Fruit fly (Drosophila melanogaster) Kc167 (cell line): Measurements from ENCODE around the gene solo.

Experiments used
- Sin3A ChIP-seq: fragments of >200 bp; optimal IDR thresholded peaks from 2 replicates; lab custom pipeline; 2018; ENCODE audit warnings: missing external identifiers
- insv ChIP-seq: fragments of >200 bp; optimal IDR thresholded peaks from 3 replicates; lab custom pipeline; 2018; ENCODE audit warnings: missing external identifiers
- psq ChIP-seq: fragments of >200 bp; optimal IDR thresholded peaks from 2 replicates; lab custom pipeline; 2017; ENCODE audit warnings: missing external identifiers
- ttk ChIP-seq: sonication (Bioruptor generic); optimal IDR thresholded peaks from 2 replicates; lab custom pipeline; 2017; ENCODE audit warnings: missing external identifiers

DNA sequence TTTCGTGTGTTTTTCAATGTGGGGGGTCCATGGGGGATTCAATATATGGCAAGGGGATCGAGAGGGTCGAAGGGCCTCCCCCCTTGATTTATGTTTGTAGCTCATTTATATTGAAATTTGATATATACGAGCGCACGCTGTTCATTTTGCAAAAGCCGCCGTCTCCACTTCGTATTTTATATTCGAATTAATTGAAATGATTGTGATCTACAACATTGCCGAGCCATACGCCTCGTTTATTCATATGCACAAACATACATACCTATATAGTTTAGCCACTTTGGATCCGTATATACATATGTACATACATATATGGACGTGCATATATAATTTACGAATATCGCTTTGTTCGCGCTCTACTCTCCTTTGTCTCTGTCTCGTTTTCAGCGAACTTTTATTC is 44.6 kb downstream of the solo start:
- TF ChIP-seq psq (lab: Kevin White, UChicago) = no peak
- no peak for TF ChIP-seq insv (lab: Kevin White, UChicago)
- TF ChIP-seq ttk (lab: Kevin White, UChicago) = no peak
- no peak for TF ChIP-seq Sin3A (lab: Kevin White, UChicago)
